Worm (Caenorhabditis elegans) whole organism, mixed stage, embryonic: ENCODE measurements around the gene sqv-6.

ENCODE experiments used
- M03D4.4 ChIP-seq: sonication (generic microtip); optimal IDR thresholded peaks from 2 replicates; lab custom pipeline; 2017; ENCODE audit warnings: mild to moderate bottlenecking, missing genetic modification characterization, missing compliant biosample characterization
- bed-3 ChIP-seq: fragments of 200-800 bp; sonication (Bioruptor generic); optimal IDR thresholded peaks from 3 replicates; lab custom pipeline; 2018; ENCODE audit warnings: mild to moderate bottlenecking, missing genetic modification characterization, moderate library complexity, missing compliant biosample characterization
- blmp-1 ChIP-seq: fragments of 150-350 bp; optimal IDR thresholded peaks from 2 replicates; lab custom pipeline; 2014; ENCODE audit warnings: missing biosample characterization, missing genetic modification characterization
- ceh-39 ChIP-seq: fragments of 150-350 bp; optimal IDR thresholded peaks from 2 replicates; lab custom pipeline; 2014; ENCODE audit warnings: missing biosample characterization, missing genetic modification characterization
- ceh-43 ChIP-seq: fragments of 200-800 bp; sonication (Bioruptor generic); optimal IDR thresholded peaks from 2 replicates; lab custom pipeline; 2018; ENCODE audit warnings: mild to moderate bottlenecking, missing genetic modification characterization, moderate library complexity, missing compliant biosample characterization
- ceh-83 ChIP-seq: fragments of 200-800 bp; sonication (Bioruptor generic); optimal IDR thresholded peaks from 2 replicates; lab custom pipeline; 2018; ENCODE audit warnings: mild to moderate bottlenecking, missing genetic modification characterization, missing compliant biosample characterization
- ces-1 ChIP-seq: fragments of 150-350 bp; optimal IDR thresholded peaks from 2 replicates; lab custom pipeline; 2014; ENCODE audit warnings: missing biosample characterization, missing genetic modification reagents, missing genetic modification characterization
- cnd-1 ChIP-seq: fragments of 200-800 bp; sonication (Bioruptor generic); optimal IDR thresholded peaks from 2 replicates; lab custom pipeline; 2018; ENCODE audit warnings: mild to moderate bottlenecking, missing genetic modification characterization, missing compliant biosample characterization
- drap-1 ChIP-seq: fragments of 200-800 bp; sonication (Bioruptor generic); optimal IDR thresholded peaks from 3 replicates; lab custom pipeline; 2018; ENCODE audit warnings: mild to moderate bottlenecking, missing genetic modification characterization, missing compliant biosample characterization
- elt-1 ChIP-seq: sonication (generic microtip); optimal IDR thresholded peaks from 2 replicates; lab custom pipeline; 2017; ENCODE audit warnings: missing genetic modification characterization, mild to moderate bottlenecking, missing compliant biosample characterization, antibody characterized with exemption, moderate library complexity, borderline replicate concordance; ENCODE audit not compliant: insufficient read depth
- elt-3 ChIP-seq: fragments of 150-350 bp; optimal IDR thresholded peaks from 2 replicates; lab custom pipeline; 2014; ENCODE audit warnings: missing biosample characterization, missing genetic modification characterization
- flh-1 ChIP-seq: fragments of 200-800 bp; sonication (Bioruptor generic); optimal IDR thresholded peaks from 2 replicates; lab custom pipeline; 2018; ENCODE audit warnings: mild to moderate bottlenecking, missing genetic modification characterization, moderate library complexity, missing compliant biosample characterization
- ham-2 ChIP-seq: fragments of 200-800 bp; sonication (Bioruptor generic); optimal IDR thresholded peaks from 2 replicates; lab custom pipeline; 2018; ENCODE audit warnings: mild to moderate bottlenecking, missing genetic modification characterization, missing compliant biosample characterization
- hlh-1 ChIP-seq: fragments of 150-350 bp; optimal IDR thresholded peaks from 2 replicates; lab custom pipeline; 2014; ENCODE audit warnings: missing biosample characterization, missing genetic modification reagents, missing genetic modification characterization
- lin-13 ChIP-seq: fragments of 150-350 bp; optimal IDR thresholded peaks from 2 replicates; lab custom pipeline; 2014; ENCODE audit warnings: missing biosample characterization, missing genetic modification characterization
- lin-32 ChIP-seq: fragments of 200-800 bp; sonication (Bioruptor generic); optimal IDR thresholded peaks from 2 replicates; lab custom pipeline; 2018; ENCODE audit warnings: mild to moderate bottlenecking, missing genetic modification characterization, missing compliant biosample characterization
- lsy-2 ChIP-seq: fragments of 150-350 bp; optimal IDR thresholded peaks from 2 replicates; lab custom pipeline; 2014; ENCODE audit warnings: missing biosample characterization, missing genetic modification characterization
- mab-5 ChIP-seq: fragments of 150-350 bp; optimal IDR thresholded peaks from 2 replicates; lab custom pipeline; 2014; ENCODE audit warnings: missing biosample characterization, missing genetic modification characterization
- mep-1 ChIP-seq: fragments of 150-350 bp; optimal IDR thresholded peaks from 2 replicates; lab custom pipeline; 2017; ENCODE audit warnings: missing biosample characterization, missing genetic modification reagents, missing genetic modification characterization, inconsistent platforms
- mls-2 ChIP-seq: sonication (generic microtip); optimal IDR thresholded peaks from 2 replicates; lab custom pipeline; 2016; ENCODE audit warnings: mild to moderate bottlenecking, missing genetic modification characterization, moderate library complexity, missing compliant biosample characterization
- nhr-12 ChIP-seq: fragments of 150-350 bp; optimal IDR thresholded peaks from 2 replicates; lab custom pipeline; 2014; ENCODE audit warnings: missing biosample characterization, missing genetic modification characterization
- nhr-2 ChIP-seq: fragments of 150-350 bp; optimal IDR thresholded peaks from 2 replicates; lab custom pipeline; 2014; ENCODE audit warnings: missing biosample characterization, missing genetic modification characterization
- nhr-237 ChIP-seq: fragments of 150-350 bp; optimal IDR thresholded peaks from 2 replicates; lab custom pipeline; 2014; ENCODE audit warnings: missing biosample characterization, missing genetic modification characterization
- nhr-28 ChIP-seq: fragments of 150-350 bp; optimal IDR thresholded peaks from 2 replicates; lab custom pipeline; 2014; ENCODE audit warnings: missing biosample characterization, missing genetic modification characterization
- nhr-76 ChIP-seq: sonication (generic microtip); optimal IDR thresholded peaks from 2 replicates; lab custom pipeline; 2017; ENCODE audit warnings: missing biosample characterization, missing genetic modification characterization
- pha-4 ChIP-seq: fragments of 150-350 bp; optimal IDR thresholded peaks from 2 replicates; lab custom pipeline; 2018; ENCODE audit warnings: missing biosample characterization, missing genetic modification reagents, missing genetic modification characterization
- sem-2 ChIP-seq: fragments of 200-800 bp; sonication (Bioruptor generic); optimal IDR thresholded peaks from 2 replicates; lab custom pipeline; 2018; ENCODE audit warnings: mild to moderate bottlenecking, missing genetic modification characterization, missing compliant biosample characterization
- snpc-4 ChIP-seq: fragments of 150-350 bp; optimal IDR thresholded peaks from 2 replicates; lab custom pipeline; 2014; ENCODE audit warnings: missing biosample characterization, missing genetic modification characterization
- sptf-1 ChIP-seq: sonication (generic microtip); optimal IDR thresholded peaks from 2 replicates; lab custom pipeline; 2017; ENCODE audit warnings: mild to moderate bottlenecking, missing genetic modification characterization, moderate library complexity, missing compliant biosample characterization
- tbx-8 ChIP-seq: fragments of 200-800 bp; sonication (Bioruptor generic); optimal IDR thresholded peaks from 2 replicates; lab custom pipeline; 2018; ENCODE audit warnings: mild to moderate bottlenecking, missing genetic modification characterization, moderate library complexity, missing compliant biosample characterization
- unc-120 ChIP-seq: sonication (generic microtip); optimal IDR thresholded peaks from 2 replicates; lab custom pipeline; 2017; ENCODE audit warnings: missing genetic modification characterization, missing compliant biosample characterization; ENCODE audit not compliant: poor library complexity, severe bottlenecking
- unc-39 ChIP-seq: fragments of 150-350 bp; optimal IDR thresholded peaks from 2 replicates; lab custom pipeline; 2014; ENCODE audit warnings: missing biosample characterization, missing genetic modification characterization
- unc-62 ChIP-seq: fragments of 150-350 bp; optimal IDR thresholded peaks from 2 replicates; lab custom pipeline; 2014; ENCODE audit warnings: missing biosample characterization, missing genetic modification reagents, missing genetic modification characterization
- zip-8 ChIP-seq: fragments of 150-350 bp; optimal IDR thresholded peaks from 2 replicates; lab custom pipeline; 2014; ENCODE audit warnings: missing biosample characterization, missing genetic modification characterization
- ztf-11 ChIP-seq: fragments of 150-350 bp; optimal IDR thresholded peaks from 2 replicates; lab custom pipeline; 2014; ENCODE audit warnings: missing biosample characterization, missing genetic modification characterization

sqv-6 gene

DNA sequence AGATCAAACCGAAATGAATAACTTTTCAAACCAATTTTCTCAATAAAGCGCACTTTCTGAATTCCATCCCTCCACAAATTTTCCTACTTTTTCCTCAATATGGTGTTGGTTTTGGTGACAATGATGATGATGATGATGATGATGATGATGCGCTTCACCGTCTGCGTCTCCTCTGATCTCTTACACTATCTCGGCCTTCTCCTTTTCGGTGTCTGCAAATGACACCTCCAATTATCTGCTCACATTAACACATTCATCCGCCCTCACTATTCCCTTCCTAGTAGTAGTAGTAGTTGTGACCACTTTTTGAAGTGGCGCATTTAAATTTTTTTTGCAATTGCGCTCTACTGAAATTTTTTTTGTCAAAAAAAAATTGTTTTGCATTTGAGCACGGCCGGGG, 14.0 kb upstream of the sqv-6 start:
- TF ChIP-seq unc-62 (peak; percentile 68), ceh-43 (peak; percentile 54), tbx-8 (no peak), unc-39 (tag; lab: Kevin White, UChicago) (peak; percentile 67), mab-5 (tag; lab: Kevin White, UChicago) (no peak), mep-1 (tag; lab: Kevin White, UChicago) (no peak), mls-2 (tag; lab: Kevin White, UChicago) (peak; percentile 25), cnd-1 (tag; lab: Kevin White, UChicago) (no peak), nhr-12 (no peak)
- TF ChIP-seq, all 35 proteins: peak for 4

DNA sequence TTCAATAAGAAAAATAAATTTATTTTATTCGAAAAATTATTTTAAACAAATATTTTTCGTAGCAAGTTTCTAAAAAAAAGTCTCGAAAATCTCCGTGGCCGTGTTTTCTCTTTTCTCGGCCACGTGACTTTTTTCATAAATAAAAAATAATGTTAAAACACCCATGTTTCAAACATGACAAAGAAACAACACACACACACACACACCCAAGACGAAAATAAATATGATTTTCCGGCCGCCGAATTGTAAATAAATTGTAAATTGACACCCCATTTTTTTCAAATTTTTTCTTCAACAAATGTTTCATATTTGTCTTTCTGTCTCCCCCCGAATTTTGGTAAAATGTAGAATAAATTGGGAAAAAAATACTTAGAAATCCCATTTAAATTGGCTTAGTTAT, 13.3 kb upstream of the sqv-6 start:
- TF ChIP-seq cnd-1 (tag; lab: Kevin White, UChicago) (no peak), nhr-237 (tag; lab: Kevin White, UChicago) (no peak), sem-2 (GFP tag; lab: Kevin White, UChicago) (no peak), tbx-8 (no peak), zip-8 (tag; lab: Kevin White, UChicago) (no peak), drap-1 (no peak), lsy-2 (no peak)
- TF ChIP-seq, all 35 proteins: peak for 0

DNA sequence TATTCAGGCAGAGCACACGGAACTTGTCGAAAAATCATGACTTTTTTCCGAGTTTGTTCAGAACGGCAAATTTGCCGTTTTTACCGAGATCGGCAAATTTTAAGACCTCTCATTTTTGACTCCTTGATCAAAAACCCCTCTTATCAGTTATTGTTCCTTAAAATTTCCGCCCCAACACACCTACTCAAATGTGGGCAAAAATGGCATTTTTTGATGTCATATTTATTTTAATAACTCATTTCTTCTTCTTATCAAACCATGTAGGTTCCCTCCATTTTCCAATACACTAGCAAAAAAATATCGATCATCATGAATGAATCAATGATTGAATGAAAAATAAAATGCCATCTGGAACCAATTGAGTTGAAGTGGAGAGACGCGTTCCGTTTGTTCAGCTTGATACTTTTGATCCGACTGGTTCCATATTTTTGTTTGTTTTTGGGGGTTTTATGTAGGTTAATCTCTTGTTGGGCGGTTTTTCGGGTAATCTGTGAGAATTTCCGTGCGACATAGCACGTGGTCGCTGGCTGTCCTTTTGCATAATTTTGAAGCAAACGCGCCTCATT, 12.0 kb upstream of the sqv-6 start:
- TF ChIP-seq ham-2 (GFP tag; lab: Kevin White, UChicago) (no peak), nhr-28 (tag; lab: Kevin White, UChicago) (no peak), lin-13 (tag; lab: Kevin White, UChicago) (no peak), tbx-8 (no peak), mab-5 (tag; lab: Kevin White, UChicago) (no peak), nhr-2 (tag; lab: Kevin White, UChicago) (no peak), M03D4.4 (tag; lab: Kevin White, UChicago) (no peak), sptf-1 (tag; lab: Kevin White, UChicago) (no peak), snpc-4 (no peak)

DNA sequence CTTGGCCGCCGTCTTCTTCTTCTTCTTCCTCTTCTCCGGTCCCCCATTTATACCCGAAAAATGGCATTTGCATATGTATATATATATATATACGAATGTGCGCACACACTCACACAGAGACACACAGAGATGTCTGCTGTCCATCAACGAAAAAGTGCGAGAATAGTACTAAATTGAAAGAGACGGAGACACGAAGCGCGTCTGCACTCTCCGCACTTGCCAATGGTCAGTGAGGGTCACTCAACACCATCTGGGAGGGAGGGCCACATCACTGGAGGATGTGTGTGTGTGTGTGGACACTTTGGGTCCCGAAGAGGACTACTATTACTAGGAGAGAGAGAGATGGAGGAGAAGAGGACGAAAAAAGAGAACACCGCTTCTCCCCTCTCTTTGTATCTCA, 10.6 kb upstream of the sqv-6 start:
- TF ChIP-seq ham-2 (GFP tag; lab: Kevin White, UChicago) (peak; percentile 7), sptf-1 (tag; lab: Kevin White, UChicago) (peak; percentile 65), nhr-2 (tag; lab: Kevin White, UChicago) (peak; percentile 32), ceh-83 (no peak), blmp-1 (no peak), snpc-4 (no peak), hlh-1 (tag; lab: Kevin White, UChicago) (peak; percentile 12), nhr-76 (tag; lab: Kevin White, UChicago) (no peak), ceh-43 (no peak), mab-5 (tag; lab: Kevin White, UChicago) (no peak), tbx-8 (peak; percentile 42), bed-3 (no peak), unc-62 (peak; percentile 98), zip-8 (tag; lab: Kevin White, UChicago) (no peak), flh-1 (no peak), elt-3 (tag; lab: Kevin White, UChicago) (no peak), lin-32 (GFP tag; lab: Kevin White, UChicago) (peak; percentile 77), nhr-237 (tag; lab: Kevin White, UChicago) (peak; percentile 33), ces-1 (peak; percentile 85), drap-1 (peak; percentile 50), nhr-28 (tag; lab: Kevin White, UChicago) (no peak), ceh-39 (tag; lab: Kevin White, UChicago) (no peak), sem-2 (GFP tag; lab: Kevin White, UChicago) (no peak), unc-120 (tag; lab: Kevin White, UChicago) (peak; percentile 83), ztf-11 (tag; lab: Kevin White, UChicago) (peak; percentile 23), elt-1 (tag; lab: Kevin White, UChicago) (no peak), M03D4.4 (tag; lab: Kevin White, UChicago) (peak; percentile 30), unc-39 (tag; lab: Kevin White, UChicago) (no peak), pha-4 (tag; lab: Kevin White, UChicago) (no peak), mls-2 (tag; lab: Kevin White, UChicago) (peak; percentile 66), cnd-1 (tag; lab: Kevin White, UChicago) (peak; percentile 74), lsy-2 (peak; percentile 43), nhr-12 (no peak), lin-13 (tag; lab: Kevin White, UChicago) (peak; percentile 9), mep-1 (tag; lab: Kevin White, UChicago) (peak; percentile 37)
